Worm (Caenorhabditis elegans) whole organism, L2 larva: ENCODE measurements around the gene F26G5.1.

Experiments used
- alr-1 ChIP-seq: fragments of 150-350 bp; optimal IDR thresholded peaks from 2 replicates; lab custom pipeline; 2014; ENCODE audit warnings: missing biosample characterization, missing genetic modification characterization
- aly-2 ChIP-seq: fragments of 150-350 bp; optimal IDR thresholded peaks from 2 replicates; lab custom pipeline; 2014; ENCODE audit warnings: missing biosample characterization, missing genetic modification characterization
- ceh-82 ChIP-seq: fragments of 150-350 bp; optimal IDR thresholded peaks from 2 replicates; lab custom pipeline; 2014; ENCODE audit warnings: missing biosample characterization, missing genetic modification characterization
- elt-3 ChIP-seq: sonication (generic microtip); optimal IDR thresholded peaks from 2 replicates; lab custom pipeline; 2017; ENCODE audit warnings: missing biosample characterization, missing genetic modification characterization
- nhr-11 ChIP-seq: fragments of 150-350 bp; optimal IDR thresholded peaks from 2 replicates; lab custom pipeline; 2014; ENCODE audit warnings: missing biosample characterization, missing genetic modification characterization
- nhr-77 ChIP-seq: fragments of 150-350 bp; optimal IDR thresholded peaks from 2 replicates; lab custom pipeline; 2014; ENCODE audit warnings: missing biosample characterization, missing genetic modification characterization
- unc-62 ChIP-seq: fragments of 150-350 bp; optimal IDR thresholded peaks from 2 replicates; lab custom pipeline; 2014; ENCODE audit warnings: missing biosample characterization, missing genetic modification reagents, missing genetic modification characterization
- zag-1 ChIP-seq: fragments of 150-350 bp; optimal IDR thresholded peaks from 2 replicates; lab custom pipeline; 2014; ENCODE audit warnings: missing biosample characterization, missing genetic modification characterization

DNA sequence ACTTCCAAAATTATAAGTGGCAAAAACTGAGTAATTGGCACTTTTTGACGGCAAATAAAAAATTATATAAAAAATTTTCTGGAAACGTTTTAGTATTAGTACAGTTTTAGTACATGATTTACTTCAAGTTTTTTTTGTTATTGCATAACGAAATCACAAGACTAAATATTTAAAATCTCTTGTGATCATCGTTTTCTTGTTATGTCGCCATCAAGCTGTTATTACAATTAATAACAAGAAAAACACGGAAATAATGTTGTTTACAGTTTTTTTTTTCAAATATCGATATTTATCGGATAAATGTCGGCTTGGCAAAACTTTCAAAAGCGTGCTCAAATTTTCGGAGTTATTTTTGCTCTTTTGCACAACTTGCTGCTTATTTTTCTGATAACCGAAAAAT is 26.6 kb upstream of the F26G5.1 start, which contains the start of gene str-209:
- TF ChIP-seq elt-3 (tag; lab: Kevin White, UChicago), result no peak
- no peak for TF ChIP-seq nhr-77 (tag; lab: Kevin White, UChicago)
- no peak for TF ChIP-seq unc-62 (GFP tag; lab: Kevin White, UChicago)
- TF ChIP-seq aly-2 (tag; lab: Kevin White, UChicago), result no peak
- TF ChIP-seq alr-1 (tag; lab: Kevin White, UChicago), result no peak
- no peak for TF ChIP-seq nhr-11 (tag; lab: Kevin White, UChicago)
- no peak for TF ChIP-seq ceh-82 (tag; lab: Kevin White, UChicago)
- no peak for TF ChIP-seq zag-1 (tag; lab: Kevin White, UChicago)
